Worm (Caenorhabditis elegans) whole organism, young adult: ENCODE data around the gene ung-1.

Source experiments
- F10E7.11 ChIP-seq: sonication (generic microtip); optimal IDR thresholded peaks from 2 replicates; lab custom pipeline; 2017; ENCODE audit warnings: mild to moderate bottlenecking, missing genetic modification characterization, moderate library complexity, missing compliant biosample characterization
- ama-1 ChIP-seq, 3 experiments: fragments of 150-350 bp in 1 of 3; sonication (generic microtip) in 2 of 3; optimal IDR thresholded peaks; 2 replicates each; lab custom pipeline; 2014 to 2018; ENCODE audit warnings: missing biosample characterization in 2 of 3, missing genetic modification characterization in 2 of 3, missing genetic modification reagents in 2 of 3
- ceh-100 ChIP-seq: fragments of 200-800 bp; sonication (Bioruptor generic); IDR thresholded peaks from 2 replicates; pipeline ENCODE4 v1.3.6; 2022; ENCODE audit warnings: missing genetic modification reagents, missing genetic modification characterization, missing compliant biosample characterization
- efl-1 ChIP-seq: fragments of 150-350 bp; optimal IDR thresholded peaks from 2 replicates; lab custom pipeline; 2014; ENCODE audit warnings: missing biosample characterization, missing genetic modification reagents, missing genetic modification characterization
- gei-17 ChIP-seq: fragments of 200-800 bp; sonication (Bioruptor generic); optimal IDR thresholded peaks from 2 replicates; lab custom pipeline; 2018; ENCODE audit warnings: mild to moderate bottlenecking, missing genetic modification characterization, missing compliant biosample characterization
- nfya-1 ChIP-seq: sonication (generic microtip); optimal IDR thresholded peaks from 2 replicates; lab custom pipeline; 2017; ENCODE audit warnings: antibody characterized with exemption, missing compliant biosample characterization, missing genetic modification characterization, borderline replicate concordance; ENCODE audit not compliant: insufficient read depth
- pha-4 ChIP-seq: fragments of 150-350 bp; sonication (generic microtip); optimal IDR thresholded peaks from 2 replicates; lab custom pipeline; 2014; ENCODE audit warnings: missing biosample characterization, missing genetic modification reagents, missing genetic modification characterization
- unc-62 ChIP-seq: fragments of 150-350 bp; optimal IDR thresholded peaks from 2 replicates; lab custom pipeline; 2014; ENCODE audit warnings: missing biosample characterization, missing genetic modification reagents, missing genetic modification characterization

- TF ChIP-seq gei-17: no peak
- no peak for TF ChIP-seq nfya-1
- no peak for TF ChIP-seq pha-4 (tag; lab: Kevin White, UChicago)
- no peak for TF ChIP-seq unc-62 (GFP tag; lab: Kevin White, UChicago)
- TF ChIP-seq F10E7.11: no peak
- no peak for TF ChIP-seq ceh-100 (GFP tag; lab: Robert Waterston, UW)
- TF ChIP-seq ama-1 (optimal IDR thresholded peaks at IDR 0.05; lab: Kevin White, UChicago): no peak
- no peak for TF ChIP-seq ama-1 (GFP tag; optimal IDR thresholded peaks at IDR 0.05; lab: Kevin White, UChicago)
- TF ChIP-seq efl-1 (GFP tag; lab: Kevin White, UChicago): no peak
These were observed 19.7 kb downstream of the ung-1 start for ce11 chrIII:11954150-11954549.
